Fruit fly (Drosophila melanogaster): Measurements from ENCODE around the gene Cht7.

Gene Cht7

DNA sequence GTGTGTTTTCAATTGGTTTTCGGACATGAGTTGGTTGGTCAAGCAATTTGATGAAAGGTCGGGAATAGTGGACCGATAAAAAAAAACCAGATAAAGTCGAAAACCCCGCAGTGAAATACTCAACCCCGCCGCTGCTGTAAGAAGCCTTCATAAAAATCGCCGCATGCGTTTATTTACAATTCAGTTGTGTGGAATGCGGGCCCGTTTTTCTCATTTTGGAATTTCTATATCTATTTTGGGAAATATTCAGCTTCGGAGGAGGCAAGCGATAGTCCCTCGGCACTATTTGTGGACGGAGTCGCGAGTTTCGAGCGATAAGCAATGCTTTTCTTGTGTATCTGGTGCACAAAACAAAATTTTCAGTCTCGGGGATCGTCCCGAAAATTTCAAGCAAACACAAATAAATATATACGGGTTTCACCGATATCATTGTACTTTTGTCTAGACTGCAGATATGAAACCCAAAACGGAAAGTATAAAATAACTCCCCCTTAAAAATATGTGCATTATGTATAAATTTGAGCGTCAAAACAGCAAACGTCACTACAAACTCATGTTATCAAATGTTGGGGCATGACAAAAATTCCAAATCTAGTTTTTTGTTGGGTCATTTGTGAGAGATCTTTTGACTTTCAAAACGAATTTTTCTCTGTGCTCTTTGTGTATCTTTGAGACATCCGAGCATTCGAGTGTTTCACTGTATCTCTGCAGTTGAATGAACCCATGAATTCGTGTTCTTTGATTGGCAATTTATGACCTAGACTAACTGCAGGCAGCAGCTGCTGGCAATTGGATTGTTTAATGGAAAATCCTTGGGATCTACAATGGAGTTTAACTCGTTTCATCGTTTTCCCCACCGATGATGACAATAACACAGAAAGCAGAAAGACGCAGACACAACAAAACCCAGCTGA lies 47.5 kb downstream of the Cht7 start:
- TF ChIP-seq tap (tag; optimal IDR thresholded peaks at IDR 0.05) (no peak), D19A (tag; optimal IDR thresholded peaks at IDR 0.05) (peak; percentile 36), dmrt11E (tag; optimal IDR thresholded peaks at IDR 0.05) (peak; percentile 59), Camta (GFP tag; optimal IDR thresholded peaks at IDR 0.05) (no peak), zf30C (GFP tag; optimal IDR thresholded peaks at IDR 0.05) (peak; percentile 87), CG2678 (tag; optimal IDR thresholded peaks at IDR 0.05) (peak; percentile 54), insv (GFP tag; optimal IDR thresholded peaks at IDR 0.05) (no peak), usp (GFP tag; optimal IDR thresholded peaks at IDR 0.05) (no peak), CG2116 (GFP tag; optimal IDR thresholded peaks at IDR 0.05) (no peak), CG14667 (GFP tag; IDR thresholded peaks at IDR 0.05) (no peak), row (GFP tag; IDR thresholded peaks at IDR 0.05) (peak; percentile 37), en (GFP tag; optimal IDR thresholded peaks at IDR 0.05) (no peak), CG17361 (GFP tag; IDR thresholded peaks at IDR 0.05) (peak; percentile 70; the same call in 2 of the 3 replicates), Nf-YB (GFP tag; optimal IDR thresholded peaks at IDR 0.05) (peak; percentile 33), D (optimal IDR thresholded peaks at IDR 0.05) (no peak), D (GFP tag; optimal IDR thresholded peaks at IDR 0.05) (peak; percentile 42), Hr3 (GFP tag; optimal IDR thresholded peaks at IDR 0.05) (peak; percentile 46), Med (GFP tag) (peak; percentile 42), CG7839 (tag; optimal IDR thresholded peaks at IDR 0.05) (peak; percentile 8), Nf-YC (tag; optimal IDR thresholded peaks at IDR 0.05) (peak; percentile 9), cwo (GFP tag; optimal IDR thresholded peaks at IDR 0.05) (no peak), grau (tag; optimal IDR thresholded peaks at IDR 0.05) (peak; percentile 79), B-H2 (GFP tag; optimal IDR thresholded peaks at IDR 0.05) (no peak), CG15601 (tag; optimal IDR thresholded peaks at IDR 0.05) (peak; percentile 11), CG30403 (GFP tag; optimal IDR thresholded peaks at IDR 0.05) (peak; percentile 37), kni (GFP tag; optimal IDR thresholded peaks at IDR 0.05) (peak; percentile 27), ind (GFP tag; optimal IDR thresholded peaks at IDR 0.05) (peak; percentile 10), Stat92E (GFP tag; optimal IDR thresholded peaks at IDR 0.05) (peak in 1 of 3 experiments; percentile 13), nmo (GFP tag; optimal IDR thresholded peaks at IDR 0.05) (peak; percentile 56), CG18764 (GFP tag; optimal IDR thresholded peaks at IDR 0.05) (no peak), lola (GFP tag; optimal IDR thresholded peaks at IDR 0.05) (peak in 1 of 3 experiments; percentile 58), H15 (GFP tag; IDR thresholded peaks at IDR 0.05) (0 out of 3 replicates have a peak, but pooled peaks have one; percentile 9), CG5180 (GFP tag; optimal IDR thresholded peaks at IDR 0.05) (peak; percentile 30), ro (GFP tag; IDR thresholded peaks at IDR 0.05) (no peak), gsb-n (tag; optimal IDR thresholded peaks at IDR 0.05) (peak; percentile 47), CG1603 (tag; optimal IDR thresholded peaks at IDR 0.05) (peak; percentile 1), sr (GFP tag; IDR thresholded peaks at IDR 0.05) (no peak), Ssrp (tag; optimal IDR thresholded peaks at IDR 0.05) (peak; percentile 45), Pdp1 (GFP tag; optimal IDR thresholded peaks at IDR 0.05) (peak in 1 of 2 experiments; percentile 36), Awh (GFP tag; IDR thresholded peaks at IDR 0.05) (no peak), nerfin-1 (tag; optimal IDR thresholded peaks at IDR 0.05) (peak; percentile 43), Oli (tag; optimal IDR thresholded peaks at IDR 0.05) (peak; percentile 43), CG31441 (GFP tag; IDR thresholded peaks at IDR 0.05) (peak; percentile 41; the same call in 1 of the 2 replicates), chif (GFP tag; optimal IDR thresholded peaks at IDR 0.05) (peak in 1 of 2 experiments; percentile 23), sens (GFP tag) (peak; percentile 87), CG33557 (GFP tag; optimal IDR thresholded peaks at IDR 0.05) (peak; percentile 63), trem (tag; optimal IDR thresholded peaks at IDR 0.05) (peak; percentile 19)

All from whole organism, embryonic.